Fruit fly (Drosophila melanogaster) whole organism, embryonic: Measurements from ENCODE around the gene CG6023.

ENCODE experiments used
- Asciz ChIP-seq: fragments of 200-800 bp; sonication (Bioruptor generic); optimal IDR thresholded peaks from 2 replicates; lab custom pipeline; 2017; ENCODE audit warnings: missing biosample characterization, mild to moderate bottlenecking, missing genetic modification characterization, missing genetic modification reagents
- Bdp1 ChIP-seq: fragments of 200-800 bp; sonication (Bioruptor generic); optimal IDR thresholded peaks from 3 replicates; lab custom pipeline; 2016; ENCODE audit warnings: missing biosample characterization, missing genetic modification characterization
- CG10147 ChIP-seq: fragments of 200-800 bp; sonication (Bioruptor generic); optimal IDR thresholded peaks from 2 replicates; lab custom pipeline; 2019; ENCODE audit warnings: missing biosample characterization, mild to moderate bottlenecking, missing genetic modification characterization, moderate library complexity
- CG10209 ChIP-seq: fragments of 200-800 bp; sonication (Bioruptor generic); optimal IDR thresholded peaks from 3 replicates; lab custom pipeline; 2017; ENCODE audit warnings: missing biosample characterization, mild to moderate bottlenecking, missing genetic modification characterization, missing genetic modification reagents
- CG10274 ChIP-seq: fragments of 200-800 bp; sonication (Bioruptor generic); optimal IDR thresholded peaks from 3 replicates; lab custom pipeline; 2017; ENCODE audit warnings: missing biosample characterization, mild to moderate bottlenecking, missing genetic modification characterization
- CG10654 ChIP-seq: fragments of 200-800 bp; sonication (Bioruptor generic); optimal IDR thresholded peaks from 2 replicates; lab custom pipeline; 2016; ENCODE audit warnings: missing biosample characterization, missing genetic modification characterization
- CG13287 ChIP-seq: fragments of 200-800 bp; sonication (Bioruptor generic); IDR thresholded peaks from 2 replicates; pipeline ENCODE4 v1.3.6; 2022; ENCODE audit warnings: missing biosample characterization, missing genetic modification characterization; ENCODE audit not compliant: partially characterized antibody
- CG17802 ChIP-seq: fragments of 200-800 bp; sonication (Bioruptor generic); optimal IDR thresholded peaks from 2 replicates; lab custom pipeline; 2018; ENCODE audit warnings: missing biosample characterization, mild to moderate bottlenecking, missing genetic modification characterization, moderate library complexity
- CG18262 ChIP-seq: fragments of 200-800 bp; optimal IDR thresholded peaks from 3 replicates; lab custom pipeline; 2019; ENCODE audit warnings: missing biosample characterization, mild to moderate bottlenecking, missing genetic modification characterization, moderate library complexity
- CG18599 ChIP-seq: fragments of 200-800 bp; sonication (Bioruptor generic); optimal IDR thresholded peaks from 3 replicates; lab custom pipeline; 2017; ENCODE audit warnings: missing biosample characterization, missing genetic modification characterization, mild to moderate bottlenecking, moderate library complexity, missing genetic modification reagents
- CG31441 ChIP-seq: fragments of 200-800 bp; sonication (Bioruptor generic); IDR thresholded peaks from 2 replicates; pipeline ENCODE4 v1.3.6; 2022; ENCODE audit warnings: missing biosample characterization, missing genetic modification characterization
- CG32532 ChIP-seq: fragments of 200-800 bp; sonication (Bioruptor generic); IDR thresholded peaks from 2 replicates; pipeline ENCODE4 v1.3.6; 2022; ENCODE audit warnings: missing biosample characterization, missing genetic modification characterization
- CG4424 ChIP-seq: fragments of 200-800 bp; sonication (Bioruptor generic); optimal IDR thresholded peaks from 3 replicates; lab custom pipeline; 2016; ENCODE audit warnings: missing biosample characterization, missing genetic modification characterization
- CG4707 ChIP-seq: fragments of 200-800 bp; sonication (Bioruptor generic); optimal IDR thresholded peaks from 2 replicates; lab custom pipeline; 2018; ENCODE audit warnings: missing biosample characterization, mild to moderate bottlenecking, missing genetic modification characterization, moderate library complexity
- CG5953 ChIP-seq: fragments of 200-800 bp; sonication (Bioruptor generic); IDR thresholded peaks from 2 replicates; pipeline ENCODE4 v1.3.6; 2022; ENCODE audit warnings: missing biosample characterization, missing genetic modification characterization
- CG6791 ChIP-seq: fragments of 200-800 bp; sonication (Bioruptor generic); IDR thresholded peaks from 3 replicates; pipeline ENCODE4 v1.3.6; 2022; ENCODE audit warnings: missing biosample characterization, missing genetic modification characterization; ENCODE audit not compliant: partially characterized antibody
- CG7372 ChIP-seq: fragments of 200-800 bp; sonication (Bioruptor generic); IDR thresholded peaks from 2 replicates; pipeline ENCODE4 v1.3.6; 2022; ENCODE audit warnings: missing biosample characterization, missing genetic modification characterization
- CG8290 ChIP-seq, 3 experiments: fragments of 200-800 bp; sonication (Bioruptor generic); optimal IDR thresholded peaks; 2 replicates each; lab custom pipeline; 2016 to 2019; ENCODE audit warnings: missing biosample characterization in 3 of 3, missing genetic modification characterization in 3 of 3, mild to moderate bottlenecking in 2 of 3, moderate library complexity in 1 of 3
- CG9932 ChIP-seq: fragments of 200-800 bp; sonication (Bioruptor generic); IDR thresholded peaks from 2 replicates; pipeline ENCODE4 v1.3.6; 2022; ENCODE audit warnings: missing biosample characterization, missing genetic modification characterization
- CoRest ChIP-seq: fragments of 200-800 bp; sonication (Bioruptor generic); optimal IDR thresholded peaks from 3 replicates; lab custom pipeline; 2018; ENCODE audit warnings: missing biosample characterization, mild to moderate bottlenecking, missing genetic modification characterization, moderate library complexity
- Dref ChIP-seq: fragments of 200-800 bp; sonication (Bioruptor generic); IDR thresholded peaks from 2 replicates; pipeline ENCODE4 v1.3.6; 2022; ENCODE audit warnings: missing biosample characterization, missing genetic modification characterization
- Drgx ChIP-seq: fragments of 200-800 bp; sonication (Bioruptor generic); IDR thresholded peaks from 2 replicates; pipeline ENCODE4 v1.3.6; 2022; ENCODE audit warnings: missing biosample characterization, missing genetic modification characterization
- Ets65A ChIP-seq: fragments of 200-800 bp; sonication (Bioruptor generic); peaks from one replicate; lab custom pipeline; 2016; ENCODE audit warnings: missing biosample characterization, missing genetic modification characterization
- HLH3B ChIP-seq: fragments of 200-800 bp; sonication (Bioruptor generic); IDR thresholded peaks from 2 replicates; pipeline ENCODE4 v1.3.6; 2022; ENCODE audit warnings: missing biosample characterization, missing genetic modification characterization
- Hr39 ChIP-seq: fragments of >200 bp; optimal IDR thresholded peaks from 2 replicates; lab custom pipeline; 2017
- Jarid2 ChIP-seq: fragments of 200-800 bp; sonication (Bioruptor generic); optimal IDR thresholded peaks from 3 replicates; lab custom pipeline; 2017; ENCODE audit warnings: mild to moderate bottlenecking, missing biosample characterization, missing genetic modification reagents, missing genetic modification characterization
- Nf-YC ChIP-seq: fragments of 200-800 bp; optimal IDR thresholded peaks from 3 replicates; lab custom pipeline; 2019; ENCODE audit warnings: missing biosample characterization, mild to moderate bottlenecking, missing genetic modification characterization, moderate library complexity
- Ptx1 ChIP-seq: fragments of 200-800 bp; sonication (Bioruptor generic); IDR thresholded peaks from 2 replicates; pipeline ENCODE4 v1.3.6; 2022; ENCODE audit warnings: missing biosample characterization, missing genetic modification characterization
- Sox100B ChIP-seq: fragments of 200-800 bp; sonication (Bioruptor generic); optimal IDR thresholded peaks from 3 replicates; lab custom pipeline; 2018; ENCODE audit warnings: missing biosample characterization, mild to moderate bottlenecking, missing genetic modification characterization
- Xbp1 ChIP-seq: fragments of 200-800 bp; sonication (Bioruptor generic); optimal IDR thresholded peaks from 3 replicates; lab custom pipeline; 2016; ENCODE audit warnings: missing biosample characterization, mild to moderate bottlenecking, missing genetic modification characterization
- Xrp1 ChIP-seq: fragments of 200-800 bp; sonication (Bioruptor generic); IDR thresholded peaks from 2 replicates; pipeline ENCODE4 v1.3.6; 2022; ENCODE audit warnings: missing biosample characterization, missing genetic modification characterization
- ara ChIP-seq: fragments of 200-800 bp; sonication (Bioruptor generic); IDR thresholded peaks from 2 replicates; pipeline ENCODE4 v1.3.6; 2022; ENCODE audit warnings: missing biosample characterization, missing genetic modification characterization
- bab2 ChIP-seq: fragments of 200-800 bp; sonication (Bioruptor generic); optimal IDR thresholded peaks from 2 replicates; lab custom pipeline; 2016; ENCODE audit warnings: missing biosample characterization, missing genetic modification characterization
- caup ChIP-seq: fragments of 200-800 bp; sonication (Bioruptor generic); optimal IDR thresholded peaks from 3 replicates; lab custom pipeline; 2017; ENCODE audit warnings: missing biosample characterization, mild to moderate bottlenecking, missing genetic modification characterization, moderate library complexity; ENCODE audit not compliant: severe bottlenecking
- chinmo ChIP-seq: fragments of 200-800 bp; sonication (Bioruptor generic); IDR thresholded peaks from 4 replicates; pipeline ENCODE4 v1.3.6; 2022; ENCODE audit warnings: missing biosample characterization, missing genetic modification characterization; ENCODE audit not compliant: partially characterized antibody
- corto ChIP-seq: fragments of 200-800 bp; sonication (Bioruptor generic); optimal IDR thresholded peaks from 2 replicates; lab custom pipeline; 2016; ENCODE audit warnings: missing biosample characterization, mild to moderate bottlenecking, missing genetic modification characterization, moderate library complexity
- crol ChIP-seq: fragments of 200-800 bp; sonication (Bioruptor generic); IDR thresholded peaks from 2 replicates; pipeline ENCODE4 v1.3.6; 2022; ENCODE audit warnings: missing biosample characterization, missing genetic modification characterization
- dmrt99B ChIP-seq: fragments of 200-800 bp; sonication (Bioruptor generic); optimal IDR thresholded peaks from 2 replicates; lab custom pipeline; 2018; ENCODE audit warnings: missing biosample characterization, mild to moderate bottlenecking, missing genetic modification characterization, moderate library complexity
- dysf ChIP-seq: fragments of 200-800 bp; sonication (Bioruptor generic); IDR thresholded peaks from 3 replicates; pipeline ENCODE4 v1.3.6; 2022; ENCODE audit warnings: missing biosample characterization, missing genetic modification characterization
- fd96Cb ChIP-seq: fragments of 200-800 bp; sonication (Bioruptor generic); optimal IDR thresholded peaks from 2 replicates; lab custom pipeline; 2018; ENCODE audit warnings: missing biosample characterization, mild to moderate bottlenecking, missing genetic modification characterization, moderate library complexity
- hb ChIP-seq: fragments of 200-800 bp; sonication (Bioruptor generic); IDR thresholded peaks from 3 replicates; pipeline ENCODE4 v1.3.6; 2022; ENCODE audit warnings: missing biosample characterization, missing genetic modification characterization; ENCODE audit not compliant: partially characterized antibody
- klu ChIP-seq: fragments of 200-800 bp; sonication (Bioruptor generic); IDR thresholded peaks from 2 replicates; pipeline ENCODE4 v1.3.6; 2022; ENCODE audit warnings: missing biosample characterization, missing genetic modification characterization
- lab ChIP-seq: fragments of 200-800 bp; sonication (Bioruptor generic); optimal IDR thresholded peaks from 3 replicates; lab custom pipeline; 2017; ENCODE audit warnings: missing biosample characterization, missing genetic modification characterization, mild to moderate bottlenecking, moderate library complexity, missing genetic modification reagents
- mld ChIP-seq: fragments of 200-800 bp; sonication (Bioruptor generic); IDR thresholded peaks from 3 replicates; pipeline ENCODE4 v1.3.6; 2022; ENCODE audit warnings: missing biosample characterization, missing genetic modification characterization; ENCODE audit not compliant: partially characterized antibody
- otp ChIP-seq: fragments of 200-800 bp; sonication (Bioruptor generic); IDR thresholded peaks from 3 replicates; pipeline ENCODE4, ENCODE4 v1.3.6; 2022; ENCODE audit warnings: missing biosample characterization, missing genetic modification characterization
- pan ChIP-seq, 4 experiments: fragments of >200 bp in 3 of 4; fragments of 200-800 bp in 1 of 4; sonication (Bioruptor generic) in 1 of 4; optimal IDR thresholded peaks in 3 of 4; IDR thresholded peaks in 1 of 4; 2 replicates each; pipeline versions ENCODE4 v1.3.6 to Lab custom; 2017 to 2022; ENCODE audit warnings: missing biosample characterization in 2 of 4, missing genetic modification characterization in 2 of 4, mixed read lengths in 1 of 4
- phol ChIP-seq: fragments of 200-800 bp; sonication (Bioruptor generic); optimal IDR thresholded peaks from 3 replicates; lab custom pipeline; 2018; ENCODE audit warnings: missing biosample characterization, mild to moderate bottlenecking, missing genetic modification characterization, moderate library complexity
- sens-2 ChIP-seq: fragments of 200-800 bp; sonication (Bioruptor generic); IDR thresholded peaks from 2 replicates; pipeline ENCODE4 v1.3.6; 2022; ENCODE audit warnings: missing biosample characterization, missing genetic modification characterization

Gene CG6023

DNA sequence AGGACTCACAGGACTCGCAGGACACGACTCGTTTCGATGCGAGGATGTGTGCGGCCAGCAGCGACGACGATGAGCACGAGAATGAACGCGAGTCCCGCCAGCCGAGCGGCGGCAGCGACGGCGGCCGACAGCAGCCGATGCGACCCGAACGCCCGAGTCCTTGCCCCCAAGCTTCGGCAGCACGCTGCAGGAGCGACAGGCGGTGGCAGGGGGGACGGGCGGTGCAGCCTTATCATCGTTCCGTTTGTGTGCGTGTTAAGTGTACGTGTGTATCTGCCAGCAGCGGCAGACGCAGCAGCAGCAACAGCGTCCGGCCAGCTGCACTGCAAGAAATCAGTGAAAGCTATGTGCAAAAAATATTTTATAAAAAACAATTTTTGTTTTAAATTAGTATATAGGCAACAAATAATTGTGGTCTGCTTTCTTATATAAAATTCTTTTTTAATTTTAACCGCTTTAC, 35.2 kb upstream of the CG6023 start, which contains the start of gene kairos:
Gene kairos (minus strand): TSS at position 51 of the 460 bp plus-strand sequence.
- TF ChIP-seq Sox100B (GFP tag; lab: Kevin White, UChicago) (peak; percentile 31), Xbp1 (no peak), dysf (GFP tag; lab: Robert Waterston, UW) (peak; percentile 50), hb (GFP tag; lab: Robert Waterston, UW) (no peak), CoRest (tag; lab: Kevin White, UChicago) (no peak), mld (GFP tag; lab: Robert Waterston, UW) (no peak), CG5953 (GFP tag; lab: Robert Waterston, UW) (no peak), klu (0 out of 2 replicates have a peak, but pooled peaks have one; percentile 9), dmrt99B (tag; lab: Kevin White, UChicago) (peak; percentile 40), lab (GFP tag; lab: Kevin White, UChicago) (peak; percentile 28), Ptx1 (peak; percentile 41; the same call in 1 of the 2 replicates), otp (GFP tag; lab: Robert Waterston, UW) (no peak), Hr39 (lab: Kevin White, UChicago) (no peak), Dref (GFP tag; lab: Robert Waterston, UW) (0 out of 2 replicates have a peak, but pooled peaks have one; percentile 5), Bdp1 (GFP tag; lab: Kevin White, UChicago) (no peak), Nf-YC (tag; lab: Kevin White, UChicago) (peak; percentile 26), CG6791 (GFP tag; lab: Robert Waterston, UW) (no peak), caup (GFP tag; lab: Kevin White, UChicago) (peak; percentile 12), Drgx (0 out of 2 replicates have a peak, but pooled peaks have one; percentile 24), chinmo (0 out of 4 replicates have a peak, but pooled peaks have one; percentile 53), corto (GFP tag; lab: Kevin White, UChicago) (no peak), CG10654 (no peak), CG17802 (no peak), ara (GFP tag; lab: Robert Waterston, UW) (0 out of 2 replicates have a peak, but pooled peaks have one; percentile 23), CG7372 (GFP tag; lab: Robert Waterston, UW) (peak; percentile 23; the same call in 1 of the 2 replicates), Ets65A (peak; percentile 4), CG4424 (GFP tag; lab: Kevin White, UChicago) (peak; percentile 36), Asciz (GFP tag; lab: Kevin White, UChicago) (no peak), bab2 (GFP tag; lab: Kevin White, UChicago) (no peak), sens-2 (GFP tag; lab: Robert Waterston, UW) (0 out of 2 replicates have a peak, but pooled peaks have one; percentile 9), Jarid2 (GFP tag; lab: Kevin White, UChicago) (no peak), phol (tag; lab: Kevin White, UChicago) (peak; percentile 45), crol (GFP tag; lab: Robert Waterston, UW) (peak; percentile 69), CG10274 (GFP tag; lab: Kevin White, UChicago) (no peak), CG13287 (peak; percentile 9; the same call in 1 of the 2 replicates), HLH3B (GFP tag; lab: Robert Waterston, UW) (peak; percentile 40), CG18262 (tag; lab: Kevin White, UChicago) (peak; percentile 8), CG9932 (GFP tag; lab: Robert Waterston, UW) (peak; percentile 32; the same call in 1 of the 2 replicates), Xrp1 (GFP tag; lab: Robert Waterston, UW) (peak; percentile 40; the same call in 1 of the 2 replicates), CG10209 (GFP tag; lab: Kevin White, UChicago) (peak; percentile 5), fd96Cb (tag; lab: Kevin White, UChicago) (peak; percentile 32), CG31441 (GFP tag; lab: Robert Waterston, UW) (peak; percentile 30; the same call in 1 of the 2 replicates), CG32532 (GFP tag; lab: Robert Waterston, UW) (peak; percentile 30; the same call in 1 of the 2 replicates), CG8290 (GFP tag; optimal IDR thresholded peaks at IDR 0.05; lab: Kevin White, UChicago) (no peak), CG8290 (tag; optimal IDR thresholded peaks at IDR 0.05; lab: Kevin White, UChicago) (peak in 1 of 2 experiments; percentile 32), pan (optimal IDR thresholded peaks at IDR 0.05; lab: Kevin White, UChicago) (no peak), pan (GFP tag; optimal IDR thresholded peaks at IDR 0.05 in 1 of 2, IDR thresholded peaks at IDR 0.05 in 1 of 2) (peak in 1 of 2 experiments; percentile 61), CG10147 (GFP tag; lab: Kevin White, UChicago) (peak; percentile 30), CG4707 (GFP tag; lab: Kevin White, UChicago) (no peak), CG18599 (GFP tag; lab: Kevin White, UChicago) (peak; percentile 62)
